In the genomic region with DNA sequence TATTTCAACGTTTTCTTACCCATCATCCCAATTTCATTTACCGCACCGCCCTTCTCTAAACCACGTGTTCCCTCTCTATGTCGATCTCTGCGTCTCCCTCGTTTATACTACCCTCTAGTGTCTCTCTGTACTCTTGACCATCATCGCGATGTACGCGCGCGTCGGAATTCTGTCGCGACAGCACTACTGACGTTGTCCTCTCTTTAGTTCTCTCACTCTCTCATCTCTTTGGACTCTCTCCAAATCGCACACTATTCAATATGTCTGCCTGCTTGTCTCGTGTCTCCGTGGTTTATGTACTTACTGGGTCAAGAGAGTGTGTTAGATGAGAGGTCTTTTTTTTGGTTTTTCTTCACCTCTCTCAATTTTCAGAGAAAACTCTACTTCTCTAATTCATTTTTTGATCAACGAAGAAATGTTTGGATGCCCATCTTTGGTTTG, we compare ENCODE assay signal across 2 worm cellular contexts.
A peak's percentile ranks its signal among the peaks of the same experiment; 100 is the strongest.
TF ChIP-seq lines count a peak whose summit lies in the region.

No protein-coding gene starts in this region.

TF ChIP-seq in whole organism, L1 larva, 84 proteins besides CTCF, POLR2A, EP300 and RAD21 (continued from another document):
- TF ChIP-seq nhr-237 (tag; optimal IDR thresholded peaks at IDR 0.05; lab: Kevin White, UChicago) (peak; percentile 94), irx-1 (tag; optimal IDR thresholded peaks at IDR 0.05; lab: Kevin White, UChicago) (peak; percentile 94), aly-2 (tag; optimal IDR thresholded peaks at IDR 0.05; lab: Kevin White, UChicago) (peak; percentile 67), xbp-1 (tag; optimal IDR thresholded peaks at IDR 0.05; lab: Kevin White, UChicago) (peak; percentile 99), nhr-20 (tag; optimal IDR thresholded peaks at IDR 0.05; lab: Kevin White, UChicago) (peak; percentile 100), nhr-47 (tag; optimal IDR thresholded peaks at IDR 0.05; lab: Kevin White, UChicago) (peak; percentile 99), aha-1 (tag; optimal IDR thresholded peaks at IDR 0.05; lab: Kevin White, UChicago) (peak; percentile 77), sox-4 (tag; optimal IDR thresholded peaks at IDR 0.05; lab: Kevin White, UChicago) (peak; percentile 94), dpl-1 (GFP tag; optimal IDR thresholded peaks at IDR 0.05; lab: Kevin White, UChicago) (peak; percentile 70 to 75 (median 71)), vab-15 (tag; optimal IDR thresholded peaks at IDR 0.05; lab: Kevin White, UChicago) (peak; percentile 84), C04F5.9 (tag; optimal IDR thresholded peaks at IDR 0.05; lab: Kevin White, UChicago) (peak; percentile 89), jun-1 (tag; optimal IDR thresholded peaks at IDR 0.05; lab: Kevin White, UChicago) (peak; percentile 96), tbx-2 (tag; optimal IDR thresholded peaks at IDR 0.05; lab: Kevin White, UChicago) (peak; percentile 99), zag-1 (tag; optimal IDR thresholded peaks at IDR 0.05; lab: Kevin White, UChicago) (peak; percentile 78), lin-15B (tag; optimal IDR thresholded peaks at IDR 0.05; lab: Kevin White, UChicago) (peak; percentile 40), grh-1 (GFP tag; IDR thresholded peaks at IDR 0.05; lab: Robert Waterston, UW) (peak; percentile 93), lin-14 (GFP tag; optimal IDR thresholded peaks at IDR 0.05; lab: Kevin White, UChicago) (peak; percentile 100), mef-2 (tag; optimal IDR thresholded peaks at IDR 0.05; lab: Kevin White, UChicago) (peak; percentile 94), ets-5 (GFP tag; IDR thresholded peaks at IDR 0.05; lab: Robert Waterston, UW) (no peak), fkh-8 (tag; optimal IDR thresholded peaks at IDR 0.05; lab: Kevin White, UChicago) (peak; percentile 100), hpl-2 (GFP tag; optimal IDR thresholded peaks at IDR 0.05; lab: Kevin White, UChicago) (peak; percentile 92), ztf-4 (tag; optimal IDR thresholded peaks at IDR 0.05; lab: Kevin White, UChicago) (peak; percentile 97), zip-4 (GFP tag; optimal IDR thresholded peaks at IDR 0.05; lab: Kevin White, UChicago) (peak; percentile 91), C16A3.4 (tag; optimal IDR thresholded peaks at IDR 0.05; lab: Kevin White, UChicago) (peak; percentile 97), skn-1 (tag; optimal IDR thresholded peaks at IDR 0.05; lab: Kevin White, UChicago) (peak; percentile 94), F16B12.6 (tag; optimal IDR thresholded peaks at IDR 0.05; lab: Kevin White, UChicago) (no peak), nhr-71 (tag; optimal IDR thresholded peaks at IDR 0.05; lab: Kevin White, UChicago) (peak; percentile 100), nhr-84 (tag; optimal IDR thresholded peaks at IDR 0.05; lab: Kevin White, UChicago) (no peak)

TF ChIP-seq in whole organism, young adult, 124 proteins besides CTCF, POLR2A, EP300 and RAD21 (continued from another document):
- peak; percentile 85 for TF ChIP-seq lir-1 (GFP tag; conservative IDR thresholded peaks at IDR 0.05; lab: Robert Waterston, UW)
- TF ChIP-seq pbrm-1 (GFP tag; IDR thresholded peaks at IDR 0.05; lab: Robert Waterston, UW), result peak; percentile 92
- no peak for TF ChIP-seq unc-62 (GFP tag; optimal IDR thresholded peaks at IDR 0.05; lab: Kevin White, UChicago)
- TF ChIP-seq F57C9.4 (tag; optimal IDR thresholded peaks at IDR 0.05; lab: Kevin White, UChicago), result no peak
- peak; percentile 84 for TF ChIP-seq ztf-26 (tag; optimal IDR thresholded peaks at IDR 0.05; lab: Kevin White, UChicago)
- peak; percentile 74 for TF ChIP-seq rcor-1 (GFP tag; IDR thresholded peaks at IDR 0.05; lab: Robert Waterston, UW)
- no peak for TF ChIP-seq lsy-27 (tag; optimal IDR thresholded peaks at IDR 0.05; lab: Kevin White, UChicago; ENCODE audit: borderline replicate concordance, insufficient read depth)
- TF ChIP-seq mel-28 (tag; optimal IDR thresholded peaks at IDR 0.05; lab: Kevin White, UChicago; ENCODE audit: borderline replicate concordance), result no peak
- peak; percentile 80 for TF ChIP-seq ZK185.1 (tag; optimal IDR thresholded peaks at IDR 0.05; lab: Kevin White, UChicago; ENCODE audit: poor library complexity, severe bottlenecking)
- TF ChIP-seq madf-3 (GFP tag; IDR thresholded peaks at IDR 0.05; lab: Robert Waterston, UW), result no peak
- TF ChIP-seq attf-3 (GFP tag; conservative IDR thresholded peaks at IDR 0.05; lab: Robert Waterston, UW), result no peak
- TF ChIP-seq F57A8.1 (GFP tag; optimal IDR thresholded peaks at IDR 0.05; lab: Kevin White, UChicago), result no peak
- peak; percentile 48 for TF ChIP-seq snpc-1.3 (tag; optimal IDR thresholded peaks at IDR 0.05; lab: Kevin White, UChicago; ENCODE audit: insufficient read depth)
- no peak for TF ChIP-seq ztf-25 (GFP tag; IDR thresholded peaks at IDR 0.05; lab: Robert Waterston, UW)
- peak; percentile 78; the same call in 1 of the 2 replicates for TF ChIP-seq egl-44 (GFP tag; IDR thresholded peaks at IDR 0.05; lab: Robert Waterston, UW)
- TF ChIP-seq Y53G8AR.9 (GFP tag; conservative IDR thresholded peaks at IDR 0.05; lab: Robert Waterston, UW), result peak; percentile 76; the same call in 1 of the 2 replicates
- TF ChIP-seq sea-2 (GFP tag; IDR thresholded peaks at IDR 0.05; lab: Robert Waterston, UW), result no peak
- TF ChIP-seq nhr-90 (tag; optimal IDR thresholded peaks at IDR 0.05; lab: Kevin White, UChicago), result peak; percentile 55
- no peak for TF ChIP-seq sdz-38 (tag; optimal IDR thresholded peaks at IDR 0.05; lab: Kevin White, UChicago)
- TF ChIP-seq hrde-1 (tag; optimal IDR thresholded peaks at IDR 0.05; lab: Kevin White, UChicago; ENCODE audit: borderline replicate concordance), result no peak
- TF ChIP-seq efl-1 (GFP tag; optimal IDR thresholded peaks at IDR 0.05; lab: Kevin White, UChicago), result no peak
- TF ChIP-seq F33H1.4 (GFP tag; IDR thresholded peaks at IDR 0.05; lab: Robert Waterston, UW), result no peak
